Fruit fly (Drosophila melanogaster) whole organism, prepupa: Measurements from ENCODE around the gene CG14546.

ENCODE experiments used
- Blimp-1 ChIP-seq: fragments of 200-800 bp; sonication (Bioruptor generic); optimal IDR thresholded peaks from 3 replicates; lab custom pipeline; 2017; ENCODE audit warnings: missing biosample characterization, missing genetic modification characterization, mild to moderate bottlenecking, moderate library complexity, missing genetic modification reagents
- CG10631 ChIP-seq: fragments of 200-800 bp; sonication (Bioruptor generic); optimal IDR thresholded peaks from 2 replicates; lab custom pipeline; 2016; ENCODE audit warnings: missing biosample characterization, missing genetic modification characterization
- CG10669 ChIP-seq: fragments of 200-800 bp; sonication (Bioruptor generic); optimal IDR thresholded peaks from 3 replicates; lab custom pipeline; 2018; ENCODE audit warnings: missing biosample characterization, mild to moderate bottlenecking, missing genetic modification characterization, moderate library complexity
- CG1621 ChIP-seq: fragments of 200-800 bp; sonication (Bioruptor generic); optimal IDR thresholded peaks from 3 replicates; lab custom pipeline; 2018; ENCODE audit warnings: missing biosample characterization, mild to moderate bottlenecking, missing genetic modification characterization
- CG16779 ChIP-seq: fragments of 200-800 bp; sonication (Bioruptor generic); optimal IDR thresholded peaks from 3 replicates; lab custom pipeline; 2017; ENCODE audit warnings: missing biosample characterization, mild to moderate bottlenecking, missing genetic modification characterization
- CG32006 ChIP-seq: fragments of 200-800 bp; sonication (Bioruptor generic); optimal IDR thresholded peaks from 3 replicates; lab custom pipeline; 2017; ENCODE audit warnings: missing biosample characterization, mild to moderate bottlenecking, missing genetic modification characterization
- CG4318 ChIP-seq: fragments of 200-800 bp; sonication (Bioruptor generic); optimal IDR thresholded peaks from 3 replicates; lab custom pipeline; 2017; ENCODE audit warnings: missing biosample characterization, mild to moderate bottlenecking, missing genetic modification characterization
- CG6163 ChIP-seq: fragments of 200-800 bp; sonication (Bioruptor generic); IDR thresholded peaks from 3 replicates; pipeline ENCODE4 v1.3.6; 2022; ENCODE audit warnings: missing biosample characterization, missing genetic modification characterization
- CG6792 ChIP-seq: fragments of 200-800 bp; sonication (Bioruptor generic); optimal IDR thresholded peaks from 3 replicates; lab custom pipeline; 2016; ENCODE audit warnings: missing biosample characterization, missing genetic modification characterization
- CG6854 ChIP-seq: fragments of 200-800 bp; sonication (Bioruptor generic); optimal IDR thresholded peaks from 2 replicates; lab custom pipeline; 2017; ENCODE audit warnings: missing biosample characterization, mild to moderate bottlenecking, missing genetic modification characterization
- CG7368 ChIP-seq: fragments of 200-800 bp; sonication (Bioruptor generic); optimal IDR thresholded peaks from 3 replicates; lab custom pipeline; 2016; ENCODE audit warnings: missing biosample characterization, missing genetic modification characterization
- CG8119 ChIP-seq: fragments of 200-800 bp; sonication (Bioruptor generic); IDR thresholded peaks from 3 replicates; pipeline ENCODE4 v1.3.6; 2022; ENCODE audit warnings: missing biosample characterization, missing genetic modification characterization
- CG8319 ChIP-seq: fragments of 200-800 bp; sonication (Bioruptor generic); optimal IDR thresholded peaks from 3 replicates; lab custom pipeline; 2016; ENCODE audit warnings: missing biosample characterization, missing genetic modification characterization
- CG9139 ChIP-seq: fragments of 200-800 bp; sonication (Bioruptor generic); optimal IDR thresholded peaks from 3 replicates; lab custom pipeline; 2017; ENCODE audit warnings: missing biosample characterization, mild to moderate bottlenecking, missing genetic modification characterization
- Eip75B ChIP-seq: fragments of 200-800 bp; sonication (Bioruptor generic); optimal IDR thresholded peaks from 3 replicates; lab custom pipeline; 2016; ENCODE audit warnings: missing biosample characterization, missing genetic modification characterization
- Eip93F ChIP-seq: fragments of 200-800 bp; sonication (Bioruptor generic); optimal IDR thresholded peaks from 2 replicates; lab custom pipeline; 2016; ENCODE audit warnings: missing biosample characterization, mild to moderate bottlenecking, missing genetic modification characterization
- Ets96B ChIP-seq: fragments of 200-800 bp; optimal IDR thresholded peaks from 2 replicates; lab custom pipeline; 2019; ENCODE audit warnings: missing biosample characterization, mild to moderate bottlenecking, missing genetic modification characterization, moderate library complexity
- Gug ChIP-seq: fragments of 200-800 bp; sonication (Bioruptor generic); IDR thresholded peaks from 2 replicates; pipeline ENCODE4 v1.3.6; 2022; ENCODE audit warnings: missing biosample characterization, missing genetic modification characterization
- Hr4 ChIP-seq: fragments of 200-800 bp; sonication (Bioruptor generic); optimal IDR thresholded peaks from 3 replicates; lab custom pipeline; 2016; ENCODE audit warnings: missing biosample characterization, missing genetic modification characterization
- Smox ChIP-seq: fragments of 200-800 bp; sonication (Bioruptor generic); optimal IDR thresholded peaks from 3 replicates; lab custom pipeline; 2016; ENCODE audit warnings: missing biosample characterization, missing genetic modification characterization
- Sox15 ChIP-seq: fragments of 200-800 bp; sonication (Bioruptor generic); optimal IDR thresholded peaks from 3 replicates; lab custom pipeline; 2016; ENCODE audit warnings: missing biosample characterization, missing genetic modification characterization
- achi ChIP-seq: fragments of 200-800 bp; sonication (Bioruptor generic); optimal IDR thresholded peaks from 3 replicates; lab custom pipeline; 2016; ENCODE audit warnings: missing biosample characterization, missing genetic modification characterization
- acj6 ChIP-seq: fragments of 200-800 bp; sonication (Bioruptor generic); optimal IDR thresholded peaks from 3 replicates; lab custom pipeline; 2016; ENCODE audit warnings: missing biosample characterization, missing genetic modification characterization
- cyc ChIP-seq: fragments of 200-800 bp; sonication (Bioruptor generic); optimal IDR thresholded peaks from 3 replicates; lab custom pipeline; 2016; ENCODE audit warnings: missing biosample characterization, missing genetic modification characterization
- dsx ChIP-seq: fragments of 200-800 bp; optimal IDR thresholded peaks from 3 replicates; lab custom pipeline; 2019; ENCODE audit warnings: missing biosample characterization, mild to moderate bottlenecking, missing genetic modification characterization, moderate library complexity; ENCODE audit not compliant: poor library complexity, severe bottlenecking
- esn ChIP-seq: fragments of 200-800 bp; sonication (Bioruptor generic); optimal IDR thresholded peaks from 2 replicates; lab custom pipeline; 2016; ENCODE audit warnings: missing biosample characterization, mild to moderate bottlenecking, missing genetic modification characterization, moderate library complexity
- fd85E ChIP-seq: fragments of 200-800 bp; sonication (Bioruptor generic); optimal IDR thresholded peaks from 3 replicates; lab custom pipeline; 2016; ENCODE audit warnings: missing biosample characterization, missing genetic modification characterization
- fkh ChIP-seq: fragments of 200-800 bp; sonication (Bioruptor generic); optimal IDR thresholded peaks from 3 replicates; lab custom pipeline; 2017; ENCODE audit warnings: missing biosample characterization, mild to moderate bottlenecking, missing genetic modification characterization, moderate library complexity
- net ChIP-seq: fragments of 200-800 bp; sonication (Bioruptor generic); optimal IDR thresholded peaks from 3 replicates; lab custom pipeline; 2016; ENCODE audit warnings: missing biosample characterization, missing genetic modification characterization
- spab ChIP-seq: fragments of 200-800 bp; sonication (Bioruptor generic); optimal IDR thresholded peaks from 2 replicates; lab custom pipeline; 2017; ENCODE audit warnings: missing biosample characterization, mild to moderate bottlenecking, missing genetic modification characterization, missing genetic modification reagents

Gene CG14546

dm6 chr3R:25906722-25907121 is 15.7 kb downstream of the CG14546 start, which contains the start of gene kumpel:
kumpel (plus strand) TSS chr3R:25907022.
- TF ChIP-seq CG6792 (GFP tag; lab: Kevin White, UChicago) (no peak), dsx (GFP tag; lab: Kevin White, UChicago) (no peak), spab (GFP tag; lab: Kevin White, UChicago) (no peak), Gug (no peak), net (GFP tag; lab: Kevin White, UChicago) (no peak), Blimp-1 (GFP tag; lab: Kevin White, UChicago) (no peak), CG4318 (GFP tag; lab: Kevin White, UChicago) (no peak), CG7368 (GFP tag; lab: Kevin White, UChicago) (no peak), esn (GFP tag; lab: Kevin White, UChicago) (no peak)
- TF ChIP-seq, all 60 proteins: peak for 0

dm6 chr3R:25902343-25902742 is 20.1 kb downstream of the CG14546 start, which contains the start of gene CG31089:
CG31089 (plus strand) TSS chr3R:25902643.
- TF ChIP-seq CG6854 (GFP tag; lab: Kevin White, UChicago) (no peak), Ets96B (no peak), CG32006 (no peak), CG16779 (tag; lab: Kevin White, UChicago) (no peak), esn (GFP tag; lab: Kevin White, UChicago) (no peak), CG8119 (GFP tag; lab: Robert Waterston, UW) (no peak), Hr4 (GFP tag; lab: Kevin White, UChicago) (no peak), Sox15 (GFP tag; lab: Kevin White, UChicago) (no peak), CG6792 (GFP tag; lab: Kevin White, UChicago) (no peak), CG10669 (GFP tag; lab: Kevin White, UChicago) (no peak), CG1621 (tag; lab: Kevin White, UChicago) (no peak), CG4318 (GFP tag; lab: Kevin White, UChicago) (no peak), fkh (GFP tag; lab: Kevin White, UChicago) (no peak)

DNA sequence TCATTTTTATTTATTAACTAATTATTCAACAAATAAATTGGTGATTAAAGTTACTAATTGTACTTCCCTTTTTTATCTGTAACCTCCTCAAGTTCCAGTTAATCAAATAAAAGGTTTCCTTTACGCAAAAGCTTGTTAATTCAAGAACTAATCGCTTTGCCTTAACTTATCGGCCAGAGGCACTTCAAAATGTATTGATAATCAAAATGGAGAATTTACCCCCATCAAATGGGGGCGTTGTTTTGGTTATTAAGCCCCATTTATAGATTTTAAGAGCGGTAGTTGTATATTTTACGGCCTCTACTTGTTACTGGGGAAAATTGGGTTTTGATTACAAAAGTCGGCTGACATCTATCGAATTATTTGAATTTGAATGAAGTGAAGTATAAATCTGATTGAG is 22.7 kb downstream of the CG14546 start, which contains the start of gene CG31091:
Gene CG31091 (plus strand): TSS at position 214 of the 400 bp plus-strand sequence.
- TF ChIP-seq fd85E (GFP tag; lab: Kevin White, UChicago) (no peak), CG10669 (GFP tag; lab: Kevin White, UChicago) (no peak), Smox (no peak), Eip93F (GFP tag; lab: Kevin White, UChicago) (no peak), achi (no peak), CG6163 (GFP tag; lab: Robert Waterston, UW) (no peak)

dm6 chr3R:25897176-25897575 is 25.3 kb downstream of the CG14546 start, which contains the start of gene Mco3:
Mco3 (plus strand) TSS chr3R:25897476.
- TF ChIP-seq dsx (GFP tag; lab: Kevin White, UChicago) (no peak), CG8119 (GFP tag; lab: Robert Waterston, UW) (no peak), CG32006 (no peak), CG16779 (tag; lab: Kevin White, UChicago) (no peak), CG1621 (tag; lab: Kevin White, UChicago) (no peak), CG9139 (no peak), cyc (no peak), Sox15 (GFP tag; lab: Kevin White, UChicago) (no peak), CG8319 (GFP tag; lab: Kevin White, UChicago) (no peak), Smox (no peak), CG10631 (GFP tag; lab: Kevin White, UChicago) (no peak), Gug (no peak), CG4318 (GFP tag; lab: Kevin White, UChicago) (no peak), Eip75B (GFP tag; lab: Kevin White, UChicago) (no peak), acj6 (GFP tag; lab: Kevin White, UChicago) (no peak), CG6792 (GFP tag; lab: Kevin White, UChicago) (no peak)

dm6 chr3R:25895522-25895921 is 26.9 kb downstream of the CG14546 start, which contains the start of gene Sodq:
Sodq (plus strand) TSS chr3R:25895822.
- no peak for TF ChIP-seq Eip75B (GFP tag; lab: Kevin White, UChicago)
